Worm (Caenorhabditis elegans): ENCODE data around the gene daf-22.
A peak's percentile ranks its signal among the peaks of the same experiment; 100 is the strongest.

Gene daf-22

ce11 chrII:12425644-12426222 lies at the start of gene daf-22:
Gene daf-22, minus strand, starts transcription at chrII:12425694.
- no peak for TF ChIP-seq aha-1 (tag; optimal IDR thresholded peaks at IDR 0.05)
- TF ChIP-seq nhr-20 (tag; optimal IDR thresholded peaks at IDR 0.05) = peak; percentile 75
- TF ChIP-seq nhr-90 (tag; optimal IDR thresholded peaks at IDR 0.05; ENCODE audit: poor library complexity) = peak; percentile 5
- TF ChIP-seq elt-2 (tag; optimal IDR thresholded peaks at IDR 0.05) = peak; percentile 84
- no peak for TF ChIP-seq hlh-17 (GFP tag; optimal IDR thresholded peaks at IDR 0.05; ENCODE audit: borderline replicate concordance)
- TF ChIP-seq unc-30 (tag; optimal IDR thresholded peaks at IDR 0.05) = no peak
- TF ChIP-seq xbp-1 (tag; optimal IDR thresholded peaks at IDR 0.05) = no peak
- no peak for TF ChIP-seq tbx-2 (tag; optimal IDR thresholded peaks at IDR 0.05)
- TF ChIP-seq hpl-2 (GFP tag; optimal IDR thresholded peaks at IDR 0.05) = peak; percentile 15
- TF ChIP-seq lin-35 (GFP tag; optimal IDR thresholded peaks at IDR 0.05) = peak in 1 of 2 experiments; percentile 41
- peak; percentile 3 for TF ChIP-seq snu-23 (GFP tag; optimal IDR thresholded peaks at IDR 0.05)
- no peak for TF ChIP-seq irx-1 (tag; optimal IDR thresholded peaks at IDR 0.05)
- no peak for TF ChIP-seq efl-1 (optimal IDR thresholded peaks at IDR 0.05)
- peak in 1 of 2 experiments; percentile 80 for TF ChIP-seq efl-1 (GFP tag; optimal IDR thresholded peaks at IDR 0.05 in 1 of 2)
- TF ChIP-seq elt-3 (tag; optimal IDR thresholded peaks at IDR 0.05) = peak in 3 of 6 experiments; percentile 25 to 74 (median 45)
- TF ChIP-seq blmp-1 (tag; optimal IDR thresholded peaks at IDR 0.05) = peak; percentile 5

- TF ChIP-seq irx-1 (tag; optimal IDR thresholded peaks at IDR 0.05) = no peak
- TF ChIP-seq efl-1 (optimal IDR thresholded peaks at IDR 0.05) = no peak
- peak in 1 of 2 experiments; percentile 48 for TF ChIP-seq efl-1 (GFP tag; optimal IDR thresholded peaks at IDR 0.05 in 1 of 2)
Measured at ce11 chrII:12473406-12473805, 47.9 kb upstream of the daf-22 start, which contains the start of gene srg-17. Gene srg-17, plus strand, starts transcription at chrII:12473706.

ce11 chrII:12471138-12471855 lies 45.8 kb upstream of the daf-22 start, which contains the start of the genes F15A4.5 and phat-8:
Gene F15A4.5, minus strand, starts transcription at chrII:12471238.
Gene phat-8, plus strand, starts transcription at chrII:12471805.
- TF ChIP-seq C34B4.2 (tag; optimal IDR thresholded peaks at IDR 0.05) (no peak), lin-14 (GFP tag; optimal IDR thresholded peaks at IDR 0.05) (no peak), sox-4 (tag; optimal IDR thresholded peaks at IDR 0.05) (no peak), efl-1 (optimal IDR thresholded peaks at IDR 0.05) (no peak), efl-1 (GFP tag; optimal IDR thresholded peaks at IDR 0.05 in 1 of 2) (peak in 1 of 2 experiments; percentile 58), mab-9 (GFP tag; IDR thresholded peaks at IDR 0.05) (no peak), grh-1 (GFP tag; IDR thresholded peaks at IDR 0.05) (no peak), lin-35 (GFP tag; optimal IDR thresholded peaks at IDR 0.05) (no peak), lsy-2 (tag; optimal IDR thresholded peaks at IDR 0.05) (no peak)

- TF ChIP-seq grh-1 (GFP tag; IDR thresholded peaks at IDR 0.05) (no peak), ama-1 (optimal IDR thresholded peaks at IDR 0.05) (no peak), skn-1 (tag; optimal IDR thresholded peaks at IDR 0.05) (no peak), sox-4 (tag; optimal IDR thresholded peaks at IDR 0.05) (no peak), ces-1 (GFP tag; optimal IDR thresholded peaks at IDR 0.05) (no peak), isw-1 (GFP tag; IDR thresholded peaks at IDR 0.05) (no peak)
Measured at ce11 chrII:12467047-12467446, 41.6 kb upstream of the daf-22 start, which contains the start of gene srg-16. Gene srg-16, plus strand, starts transcription at chrII:12467133.

ce11 chrII:12465557-12465956 lies 40.1 kb upstream of the daf-22 start, which contains the start of gene sre-37:
Gene sre-37, plus strand, starts transcription at chrII:12465857.
- TF ChIP-seq nhr-77 (tag; optimal IDR thresholded peaks at IDR 0.05) (no peak), rnt-1 (tag; optimal IDR thresholded peaks at IDR 0.05) (no peak), ceh-90 (tag; optimal IDR thresholded peaks at IDR 0.05) (no peak), lir-3 (tag; optimal IDR thresholded peaks at IDR 0.05; ENCODE audit: poor library complexity) (no peak), mef-2 (tag; optimal IDR thresholded peaks at IDR 0.05) (no peak)

Measured in whole organism, L1 larva.